Worm (Caenorhabditis elegans) whole organism, L1 larva: ENCODE results near the gene dro-1.

Source experiments
- C16A3.4 ChIP-seq: fragments of 150-350 bp; optimal IDR thresholded peaks from 2 replicates; lab custom pipeline; 2014; ENCODE audit warnings: missing biosample characterization, missing genetic modification characterization
- alr-1 ChIP-seq: fragments of 200-800 bp; sonication (Bioruptor generic); optimal IDR thresholded peaks from 2 replicates; lab custom pipeline; 2018; ENCODE audit warnings: borderline replicate concordance, mild to moderate bottlenecking, missing genetic modification characterization, missing compliant biosample characterization
- aly-2 ChIP-seq: fragments of 150-350 bp; optimal IDR thresholded peaks from 2 replicates; lab custom pipeline; 2014; ENCODE audit warnings: missing biosample characterization, missing genetic modification characterization
- blmp-1 ChIP-seq: fragments of 150-350 bp; optimal IDR thresholded peaks from 2 replicates; lab custom pipeline; 2014; ENCODE audit warnings: missing biosample characterization, missing genetic modification characterization
- ceh-63 ChIP-seq: fragments of 200-800 bp; sonication (Bioruptor generic); optimal IDR thresholded peaks from 2 replicates; lab custom pipeline; 2018; ENCODE audit warnings: mild to moderate bottlenecking, missing genetic modification characterization, missing compliant biosample characterization
- ces-1 ChIP-seq: fragments of 150-350 bp; optimal IDR thresholded peaks from 2 replicates; lab custom pipeline; 2014; ENCODE audit warnings: missing biosample characterization, missing genetic modification reagents, missing genetic modification characterization
- dsc-1 ChIP-seq: sonication (generic microtip); optimal IDR thresholded peaks from 2 replicates; lab custom pipeline; 2016; ENCODE audit warnings: mild to moderate bottlenecking, missing genetic modification characterization, missing compliant biosample characterization
- efl-1 ChIP-seq, 4 experiments: fragments of 150-350 bp; optimal IDR thresholded peaks in 3 of 4; peaks in 1 of 4; 1 replicate in 1 of 4; 2 replicates in 3 of 4; lab custom pipeline; 2014; ENCODE audit warnings: missing biosample characterization in 2 of 4, missing genetic modification characterization in 2 of 4, missing genetic modification reagents in 2 of 4
- efl-3 ChIP-seq: fragments of 200-800 bp; sonication (Bioruptor generic); optimal IDR thresholded peaks from 2 replicates; lab custom pipeline; 2018; ENCODE audit warnings: mild to moderate bottlenecking, missing genetic modification characterization, missing compliant biosample characterization
- ets-5 ChIP-seq: fragments of 200-800 bp; sonication (Bioruptor generic); IDR thresholded peaks from 2 replicates; pipeline ENCODE4 v1.3.6; 2022; ENCODE audit warnings: missing genetic modification characterization, missing compliant biosample characterization
- fkh-10 ChIP-seq: sonication (generic microtip); optimal IDR thresholded peaks from 2 replicates; lab custom pipeline; 2017; ENCODE audit warnings: missing biosample characterization, missing genetic modification reagents, missing genetic modification characterization
- fos-1 ChIP-seq: fragments of 150-350 bp; optimal IDR thresholded peaks from 2 replicates; lab custom pipeline; 2014; ENCODE audit warnings: missing biosample characterization, missing genetic modification characterization
- irx-1 ChIP-seq: sonication (generic microtip); optimal IDR thresholded peaks from 2 replicates; lab custom pipeline; 2016; ENCODE audit warnings: missing genetic modification characterization, missing compliant biosample characterization
- jun-1 ChIP-seq: fragments of 150-350 bp; optimal IDR thresholded peaks from 2 replicates; lab custom pipeline; 2014; ENCODE audit warnings: missing biosample characterization, missing genetic modification reagents, missing genetic modification characterization
- lin-13 ChIP-seq: fragments of 150-350 bp; optimal IDR thresholded peaks from 2 replicates; lab custom pipeline; 2014; ENCODE audit warnings: missing biosample characterization, missing genetic modification reagents, missing genetic modification characterization
- lin-14 ChIP-seq: fragments of 200-800 bp; sonication (Bioruptor generic); optimal IDR thresholded peaks from 2 replicates; lab custom pipeline; 2018; ENCODE audit warnings: mild to moderate bottlenecking, missing genetic modification characterization, moderate library complexity, missing compliant biosample characterization
- lin-15B ChIP-seq: fragments of 150-350 bp; sonication (generic microtip); optimal IDR thresholded peaks from 3 replicates; lab custom pipeline; 2014; ENCODE audit warnings: missing biosample characterization, missing genetic modification characterization
- lin-39 ChIP-seq: fragments of 150-350 bp; optimal IDR thresholded peaks from 2 replicates; lab custom pipeline; 2014; ENCODE audit warnings: missing biosample characterization, missing genetic modification reagents, missing genetic modification characterization
- lir-3 ChIP-seq: sonication (generic microtip); optimal IDR thresholded peaks from 2 replicates; lab custom pipeline; 2016; ENCODE audit warnings: mild to moderate bottlenecking, missing genetic modification characterization, moderate library complexity, missing compliant biosample characterization; ENCODE audit not compliant: poor library complexity
- lsy-2 ChIP-seq, 2 experiments: fragments of 150-350 bp; optimal IDR thresholded peaks; 2 replicates each; lab custom pipeline; 2014; ENCODE audit warnings: missing biosample characterization in 2 of 2, missing genetic modification characterization in 2 of 2
- mdl-1 ChIP-seq, 2 experiments: fragments of 150-350 bp; optimal IDR thresholded peaks; 2 replicates each; lab custom pipeline; 2014 to 2017; ENCODE audit warnings: missing biosample characterization in 2 of 2, missing genetic modification characterization in 2 of 2, inconsistent platforms in 1 of 2
- nhr-12 ChIP-seq: sonication (generic microtip); optimal IDR thresholded peaks from 2 replicates; lab custom pipeline; 2017; ENCODE audit warnings: missing biosample characterization, missing genetic modification characterization
- nhr-71 ChIP-seq: sonication (generic microtip); optimal IDR thresholded peaks from 2 replicates; lab custom pipeline; 2016; ENCODE audit warnings: mild to moderate bottlenecking, missing genetic modification characterization, moderate library complexity, missing compliant biosample characterization
- nhr-85 ChIP-seq: sonication (generic microtip); peaks from one replicate; lab custom pipeline; 2016; ENCODE audit warnings: missing genetic modification characterization, inconsistent platforms, missing compliant biosample characterization
- pax-3 ChIP-seq: fragments of 200-800 bp; sonication (Bioruptor generic); optimal IDR thresholded peaks from 2 replicates; lab custom pipeline; 2018; ENCODE audit warnings: mild to moderate bottlenecking, missing genetic modification characterization, moderate library complexity, missing compliant biosample characterization
- pqm-1 ChIP-seq: sonication (generic microtip); optimal IDR thresholded peaks from 3 replicates; lab custom pipeline; 2017; ENCODE audit warnings: missing biosample characterization, missing genetic modification characterization
- rnt-1 ChIP-seq: sonication (generic microtip); optimal IDR thresholded peaks from 2 replicates; lab custom pipeline; 2016; ENCODE audit warnings: mild to moderate bottlenecking, missing genetic modification characterization, moderate library complexity, missing compliant biosample characterization
- snu-23 ChIP-seq: sonication (generic microtip); optimal IDR thresholded peaks from 2 replicates; lab custom pipeline; 2016; ENCODE audit warnings: missing genetic modification characterization, missing compliant biosample characterization
- sox-4 ChIP-seq: sonication (generic microtip); optimal IDR thresholded peaks from 2 replicates; lab custom pipeline; 2016; ENCODE audit warnings: missing genetic modification characterization, missing compliant biosample characterization
- swsn-7 ChIP-seq: sonication (generic microtip); optimal IDR thresholded peaks from 2 replicates; lab custom pipeline; 2016; ENCODE audit warnings: missing genetic modification characterization, missing compliant biosample characterization
- tbx-2 ChIP-seq: sonication (generic microtip); optimal IDR thresholded peaks from 2 replicates; lab custom pipeline; 2016; ENCODE audit warnings: missing genetic modification characterization, missing compliant biosample characterization
- unc-62 ChIP-seq: fragments of 150-350 bp; optimal IDR thresholded peaks from 2 replicates; lab custom pipeline; 2014; ENCODE audit warnings: missing biosample characterization, missing genetic modification reagents, missing genetic modification characterization
- vab-15 ChIP-seq: sonication (generic microtip); optimal IDR thresholded peaks from 2 replicates; lab custom pipeline; 2017; ENCODE audit warnings: missing genotype, mild to moderate bottlenecking, missing genetic modification characterization, missing compliant biosample characterization
- zag-1 ChIP-seq: fragments of 150-350 bp; optimal IDR thresholded peaks from 2 replicates; lab custom pipeline; 2014; ENCODE audit warnings: missing biosample characterization, missing genetic modification characterization
- zip-4 ChIP-seq: fragments of 200-800 bp; sonication (Bioruptor generic); optimal IDR thresholded peaks from 2 replicates; lab custom pipeline; 2018; ENCODE audit warnings: mild to moderate bottlenecking, missing genetic modification characterization, moderate library complexity, missing compliant biosample characterization

dro-1 gene

DNA sequence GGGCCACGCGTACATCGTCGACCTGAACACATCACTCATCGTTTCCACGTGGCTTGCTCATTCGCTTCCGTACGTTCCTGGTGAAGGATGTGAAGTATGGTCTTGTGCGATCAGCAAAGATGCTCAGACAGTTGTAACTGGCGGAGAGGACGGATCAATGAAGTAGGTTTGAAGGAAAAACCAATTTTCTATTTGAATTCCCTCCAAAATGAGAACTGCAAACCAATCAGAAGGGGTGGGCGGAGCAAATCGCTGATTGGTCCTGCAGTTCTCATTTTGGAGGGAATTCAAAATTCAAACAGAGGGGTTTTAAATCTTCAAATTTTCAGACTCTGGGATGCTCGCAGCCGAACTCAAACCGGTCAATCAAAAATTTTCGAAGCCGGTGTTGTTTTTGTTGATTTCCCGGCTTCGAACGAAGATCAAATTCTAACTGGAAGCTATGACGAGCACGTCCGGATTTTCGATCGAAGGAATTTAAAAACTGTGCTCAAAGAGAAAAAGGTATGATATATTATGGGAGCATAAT, 25.0 kb upstream of the dro-1 start:
- TF ChIP-seq efl-1 (optimal IDR thresholded peaks at IDR 0.05; lab: Kevin White, UChicago) = no peak
- TF ChIP-seq efl-1 (GFP tag; optimal IDR thresholded peaks at IDR 0.05 in 1 of 2; lab: Kevin White, UChicago) = peak; percentile 37 to 58
- no peak for TF ChIP-seq vab-15 (tag; lab: Kevin White, UChicago)
- TF ChIP-seq lsy-2 (tag; optimal IDR thresholded peaks at IDR 0.05; lab: Kevin White, UChicago) = no peak
- no peak for TF ChIP-seq jun-1 (tag; lab: Kevin White, UChicago)
- no peak for TF ChIP-seq fos-1
- no peak for TF ChIP-seq snu-23
- TF ChIP-seq, all 84 proteins: peak for 1

DNA sequence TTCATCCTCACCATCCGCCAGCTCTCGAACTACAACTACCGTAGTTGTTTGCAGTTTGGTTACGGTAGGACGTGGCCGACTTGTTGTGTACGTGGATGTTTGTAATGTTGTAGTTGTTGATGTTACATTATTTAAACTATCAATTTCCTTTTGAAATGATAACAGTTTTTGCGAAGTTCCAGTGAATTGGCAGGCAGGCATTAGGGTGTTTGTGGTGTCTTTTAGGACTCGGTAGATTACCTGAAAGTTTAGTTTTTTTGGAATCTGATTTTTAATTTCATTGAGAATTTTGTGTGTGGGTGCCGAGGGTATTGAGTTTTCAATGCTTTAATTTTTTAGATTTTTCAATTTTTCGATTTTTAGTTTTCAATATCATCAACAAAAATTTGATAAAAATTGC, 19.9 kb upstream of the dro-1 start, which contains the start of gene F53A2.11:
F53A2.11 (minus strand) TSS at position 101 of the 400 bp plus-strand sequence.
- TF ChIP-seq lin-14 (GFP tag; lab: Kevin White, UChicago) (no peak), ets-5 (GFP tag; lab: Robert Waterston, UW) (no peak), irx-1 (tag; lab: Kevin White, UChicago) (no peak), dsc-1 (tag; lab: Kevin White, UChicago) (no peak), blmp-1 (tag; lab: Kevin White, UChicago) (no peak), mdl-1 (tag; optimal IDR thresholded peaks at IDR 0.05; lab: Kevin White, UChicago) (no peak), lir-3 (tag; lab: Kevin White, UChicago) (no peak), alr-1 (tag; lab: Kevin White, UChicago) (no peak), lin-13 (GFP tag; lab: Kevin White, UChicago) (no peak)

DNA sequence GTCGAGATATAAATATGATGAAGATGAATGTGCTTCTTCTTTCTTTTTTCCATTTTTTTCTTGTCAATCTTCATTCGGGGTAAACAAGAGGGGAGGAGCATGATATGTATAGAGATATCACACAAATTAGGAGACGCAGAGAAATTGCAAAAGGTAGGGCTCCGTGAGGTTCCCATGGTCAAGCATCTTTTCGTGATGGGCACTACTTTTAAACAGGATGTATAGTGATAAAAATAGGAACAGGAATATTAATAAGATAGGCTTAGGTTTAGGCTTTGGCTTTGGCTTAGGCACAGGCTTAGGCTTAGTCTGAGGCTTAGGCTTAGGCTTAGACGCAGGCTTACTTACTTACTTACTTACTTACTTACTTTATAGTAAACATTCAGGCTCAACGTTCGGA, 17.7 kb upstream of the dro-1 start, which contains the start of gene F53A2.1:
F53A2.1 (minus strand) TSS at position 101 of the 400 bp plus-strand sequence.
- TF ChIP-seq C16A3.4 (tag; lab: Kevin White, UChicago) = no peak
- no peak for TF ChIP-seq zip-4
- no peak for TF ChIP-seq ceh-63 (GFP tag; lab: Kevin White, UChicago)
- no peak for TF ChIP-seq blmp-1 (tag; lab: Kevin White, UChicago)
- no peak for TF ChIP-seq aly-2 (tag; lab: Kevin White, UChicago)
- TF ChIP-seq nhr-85 (tag; lab: Kevin White, UChicago) = no peak
- no peak for TF ChIP-seq pqm-1
- no peak for TF ChIP-seq fkh-10
- no peak for TF ChIP-seq zag-1 (tag; lab: Kevin White, UChicago)
- no peak for TF ChIP-seq lin-15B (tag; lab: Kevin White, UChicago)
- TF ChIP-seq snu-23 = no peak
- no peak for TF ChIP-seq rnt-1 (tag; lab: Kevin White, UChicago)
- TF ChIP-seq nhr-71 (tag; lab: Kevin White, UChicago) = no peak
- TF ChIP-seq tbx-2 (tag; lab: Kevin White, UChicago) = no peak
- no peak for TF ChIP-seq irx-1 (tag; lab: Kevin White, UChicago)

- TF ChIP-seq nhr-85 (tag; lab: Kevin White, UChicago) (peak; percentile 10), nhr-12 (tag; lab: Kevin White, UChicago) (no peak), efl-1 (optimal IDR thresholded peaks at IDR 0.05; lab: Kevin White, UChicago) (no peak), efl-1 (GFP tag; optimal IDR thresholded peaks at IDR 0.05 in 1 of 2; lab: Kevin White, UChicago) (peak in 1 of 2 experiments; percentile 64)
Measured at ce11 chrIII:13328911-13329310, 13.6 kb upstream of the dro-1 start.

DNA sequence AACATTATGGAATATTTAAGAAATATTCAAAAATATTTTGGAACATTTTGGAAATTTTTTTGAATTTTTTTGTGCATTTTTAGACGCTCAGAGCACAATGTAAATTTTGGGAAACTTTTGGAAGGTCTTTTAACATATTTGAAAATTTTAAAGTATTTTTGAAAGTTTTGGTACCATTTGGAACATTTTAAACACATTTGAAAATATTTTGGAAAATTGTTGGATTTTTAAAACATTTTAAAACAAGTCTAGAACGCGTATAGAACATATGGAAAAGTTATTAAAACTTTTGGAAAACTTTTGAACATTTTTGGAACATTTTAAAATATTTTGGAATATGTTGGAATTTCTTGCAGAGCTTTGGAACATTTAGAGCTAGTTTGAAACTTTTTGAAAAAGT, 8.7 kb upstream of the dro-1 start, which contains the start of gene sdz-20:
sdz-20 (plus strand) TSS at position 301 of the 400 bp plus-strand sequence.
- TF ChIP-seq lin-39 (no peak), unc-62 (GFP tag; lab: Kevin White, UChicago) (no peak)

ce11 chrIII:13339672-13340071, 2.8 kb upstream of the dro-1 start, which contains the start of gene F53A2.3:
Gene F53A2.3 (minus strand): TSS chrIII:13339772.
- TF ChIP-seq ces-1 (GFP tag; lab: Kevin White, UChicago) = no peak
- TF ChIP-seq nhr-85 (tag; lab: Kevin White, UChicago) = no peak
- no peak for TF ChIP-seq efl-3 (GFP tag; lab: Kevin White, UChicago)
- no peak for TF ChIP-seq mdl-1 (tag; optimal IDR thresholded peaks at IDR 0.05; lab: Kevin White, UChicago)
- no peak for TF ChIP-seq alr-1 (tag; lab: Kevin White, UChicago)
- TF ChIP-seq swsn-7 (tag; lab: Kevin White, UChicago) = no peak
- no peak for TF ChIP-seq zag-1 (tag; lab: Kevin White, UChicago)
- no peak for TF ChIP-seq sox-4 (tag; lab: Kevin White, UChicago)
- TF ChIP-seq pax-3 (tag; lab: Kevin White, UChicago) = no peak
- TF ChIP-seq fos-1 = no peak
